Worm (Caenorhabditis elegans): ENCODE data around the gene C40A11.8.

Gene C40A11.8

DNA sequence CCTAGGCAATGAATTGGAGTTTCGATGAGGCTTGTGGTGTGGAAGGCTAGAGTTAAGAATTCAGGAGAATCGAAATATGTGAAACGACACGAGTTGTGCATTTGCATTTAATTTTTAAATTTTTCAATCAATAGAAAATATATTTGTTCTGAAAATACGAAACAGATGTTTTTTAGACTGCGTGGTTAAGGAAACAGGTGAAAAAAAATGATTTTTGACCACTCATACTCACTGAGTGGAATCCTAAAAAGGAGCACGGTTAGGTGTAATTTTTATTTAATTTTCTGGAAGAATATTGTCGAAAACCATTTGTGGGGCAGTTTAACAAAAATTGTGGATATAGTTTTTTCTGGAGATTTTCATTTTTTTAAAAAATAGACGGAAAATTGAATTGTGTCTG, 33.9 kb downstream of the C40A11.8 start, which contains the start of gene srh-195:
srh-195 (minus strand) TSS at position 101 of the 400 bp plus-strand sequence.
- TF ChIP-seq elt-1 (tag; optimal IDR thresholded peaks at IDR 0.05) (no peak), aly-2 (tag; optimal IDR thresholded peaks at IDR 0.05) (no peak), gmeb-1 (tag; optimal IDR thresholded peaks at IDR 0.05) (no peak), mab-5 (tag; optimal IDR thresholded peaks at IDR 0.05) (no peak), snpc-4 (tag; optimal IDR thresholded peaks at IDR 0.05) (no peak), dmd-4 (tag; optimal IDR thresholded peaks at IDR 0.05) (no peak), ztf-1 (GFP tag; conservative IDR thresholded peaks at IDR 0.05) (no peak), fos-1 (tag; optimal IDR thresholded peaks at IDR 0.05) (no peak), skn-1 (tag; optimal IDR thresholded peaks at IDR 0.05) (no peak), ZK546.5 (tag; optimal IDR thresholded peaks at IDR 0.05) (no peak), lin-39 (tag; optimal IDR thresholded peaks at IDR 0.05) (no peak), C34F6.9 (tag; optimal IDR thresholded peaks at IDR 0.05) (no peak), nhr-6 (tag; optimal IDR thresholded peaks at IDR 0.05) (no peak), nhr-10 (tag; optimal IDR thresholded peaks at IDR 0.05) (no peak), crh-2 (tag; optimal IDR thresholded peaks at IDR 0.05) (no peak), lsy-2 (tag; optimal IDR thresholded peaks at IDR 0.05) (no peak)

DNA sequence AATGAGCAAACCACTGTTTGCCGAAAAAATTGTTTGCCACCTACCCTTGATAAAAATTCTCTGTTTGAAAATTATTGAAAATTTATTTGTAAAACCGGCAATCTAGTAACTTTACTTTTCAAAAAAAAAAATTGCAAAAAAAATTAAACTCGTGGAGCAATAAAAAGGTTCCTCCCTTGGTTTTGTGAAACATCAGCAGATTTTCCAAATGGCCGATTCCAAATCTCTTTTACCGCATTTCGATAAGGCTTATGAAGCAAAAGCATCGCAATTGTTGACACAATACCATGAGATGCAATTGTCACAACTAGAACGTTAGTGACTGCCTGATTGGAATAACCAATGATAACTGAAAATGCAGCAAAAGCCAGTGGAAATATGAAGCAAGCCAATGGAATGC, 36.2 kb downstream of the C40A11.8 start:
- TF ChIP-seq lsy-2 (tag; optimal IDR thresholded peaks at IDR 0.05) (no peak), snpc-4 (tag; optimal IDR thresholded peaks at IDR 0.05) (no peak), egl-27 (tag; optimal IDR thresholded peaks at IDR 0.05) (no peak), fos-1 (tag; optimal IDR thresholded peaks at IDR 0.05) (no peak), nhr-11 (tag; optimal IDR thresholded peaks at IDR 0.05) (no peak), nhr-23 (tag; optimal IDR thresholded peaks at IDR 0.05) (no peak), ceh-82 (tag; optimal IDR thresholded peaks at IDR 0.05) (no peak), ztf-11 (tag; optimal IDR thresholded peaks at IDR 0.05) (no peak), F13H6.1 (tag; optimal IDR thresholded peaks at IDR 0.05) (no peak), lin-39 (tag; optimal IDR thresholded peaks at IDR 0.05) (no peak)

DNA sequence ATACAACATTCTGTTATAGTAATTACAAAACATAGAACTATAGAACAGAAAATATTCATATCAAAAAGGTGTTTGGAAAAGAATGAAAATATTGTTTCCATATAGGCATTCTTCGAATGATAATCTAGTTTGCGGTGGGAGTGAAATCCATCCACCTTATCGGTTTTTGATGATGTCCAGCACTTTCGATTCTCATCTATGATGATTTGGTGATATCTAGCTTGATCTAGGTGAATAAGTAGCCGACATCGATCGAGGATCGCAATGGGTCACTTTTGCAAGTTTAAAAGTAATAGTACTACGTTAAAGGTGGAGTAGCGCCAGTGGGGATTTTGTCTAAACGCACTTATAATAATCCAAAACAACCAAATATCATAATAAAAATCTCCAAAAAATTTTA, 37.8 kb downstream of the C40A11.8 start, which contains the start of gene R52.6:
R52.6 (minus strand) TSS at position 101 of the 400 bp plus-strand sequence.
- TF ChIP-seq dmd-4 (tag; optimal IDR thresholded peaks at IDR 0.05) (no peak), nhr-10 (tag; optimal IDR thresholded peaks at IDR 0.05) (no peak)

DNA sequence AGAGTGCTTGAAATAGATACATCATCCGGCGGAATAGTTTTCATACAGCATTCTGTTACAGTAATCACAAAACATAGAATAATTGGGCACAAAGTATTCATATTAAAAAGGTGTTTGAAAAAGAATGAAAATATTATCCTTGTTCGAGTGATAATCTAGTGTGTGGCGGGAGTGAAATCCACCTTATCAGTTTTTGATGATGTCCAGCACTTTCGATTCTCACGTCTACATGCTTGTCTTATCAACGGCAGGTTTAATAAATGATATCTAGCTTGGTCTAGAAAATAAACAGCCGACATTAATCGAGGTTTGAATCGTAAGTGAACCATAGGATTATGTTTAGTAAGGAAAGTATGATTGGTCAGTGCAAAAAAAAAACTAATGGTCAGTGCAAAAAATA, 40.8 kb downstream of the C40A11.8 start, which contains the start of gene R52.5:
R52.5 (minus strand) TSS at position 101 of the 400 bp plus-strand sequence.
- TF ChIP-seq nhr-237 (tag; optimal IDR thresholded peaks at IDR 0.05) (no peak), dmd-4 (tag; optimal IDR thresholded peaks at IDR 0.05) (no peak), mdl-1 (tag; optimal IDR thresholded peaks at IDR 0.05) (no peak), unc-55 (GFP tag; optimal IDR thresholded peaks at IDR 0.05) (no peak), ZK546.5 (tag; optimal IDR thresholded peaks at IDR 0.05) (no peak), nhr-21 (tag; optimal IDR thresholded peaks at IDR 0.05) (no peak), nhr-10 (tag; optimal IDR thresholded peaks at IDR 0.05) (no peak), zag-1 (tag; optimal IDR thresholded peaks at IDR 0.05) (no peak)

DNA sequence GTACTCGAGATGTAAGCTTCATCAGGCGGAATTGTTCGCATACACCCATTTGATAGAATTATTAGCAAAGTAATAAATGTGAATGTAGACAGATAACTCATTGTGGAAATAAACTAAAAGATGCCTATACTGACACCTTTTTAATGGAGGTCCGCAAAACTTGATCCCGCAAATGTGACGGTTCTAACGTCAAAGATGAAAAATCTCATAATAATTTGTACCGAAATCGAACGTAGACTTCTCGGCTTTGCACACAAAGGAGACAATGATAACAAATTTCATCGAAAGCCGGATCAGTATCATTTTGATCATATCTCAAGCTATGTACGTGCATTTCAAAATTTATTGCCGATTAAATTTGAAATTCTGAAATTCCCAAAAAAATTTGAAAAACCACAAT, 42.4 kb downstream of the C40A11.8 start, which contains the start of gene R52.4:
R52.4 (minus strand) TSS at position 101 of the 400 bp plus-strand sequence.
- TF ChIP-seq ztf-1 (GFP tag; conservative IDR thresholded peaks at IDR 0.05), result no peak

All from whole organism, L2 larva.